Fruit fly (Drosophila melanogaster): Measurements from ENCODE around the gene CG17108.

- TF ChIP-seq pad (GFP tag; optimal IDR thresholded peaks at IDR 0.05) (no peak), CG7101 (tag; optimal IDR thresholded peaks at IDR 0.05) (no peak), kay (GFP tag; ENCODE audit: borderline replicate concordance) (no peak), tj (GFP tag; optimal IDR thresholded peaks at IDR 0.05) (no peak), CG1620 (GFP tag; optimal IDR thresholded peaks at IDR 0.05) (no peak), cic (GFP tag; optimal IDR thresholded peaks at IDR 0.05) (no peak), CG33017 (tag; optimal IDR thresholded peaks at IDR 0.05) (no peak)
Measured at dm6 chr2L:10651313-10651712, 42.6 kb downstream of the CG17108 start, which contains the start of gene dbf.
